Fruit fly (Drosophila melanogaster) whole organism, embryonic: Measurements from ENCODE around the gene CG42268.

Source experiments
- Opbp ChIP-seq: fragments of 200-800 bp; sonication (Bioruptor generic); IDR thresholded peaks from 3 replicates; pipeline ENCODE4 v1.3.6; 2022; ENCODE audit warnings: missing biosample characterization, missing genetic modification characterization; ENCODE audit not compliant: partially characterized antibody
- Sry-β ChIP-seq: fragments of 200-800 bp; sonication (Bioruptor generic); optimal IDR thresholded peaks from 2 replicates; lab custom pipeline; 2018; ENCODE audit warnings: missing biosample characterization, mild to moderate bottlenecking, missing genetic modification characterization, moderate library complexity
- hth ChIP-seq: fragments of >200 bp; optimal IDR thresholded peaks from 2 replicates; lab custom pipeline; 2017; ENCODE audit warnings: inconsistent platforms

DNA sequence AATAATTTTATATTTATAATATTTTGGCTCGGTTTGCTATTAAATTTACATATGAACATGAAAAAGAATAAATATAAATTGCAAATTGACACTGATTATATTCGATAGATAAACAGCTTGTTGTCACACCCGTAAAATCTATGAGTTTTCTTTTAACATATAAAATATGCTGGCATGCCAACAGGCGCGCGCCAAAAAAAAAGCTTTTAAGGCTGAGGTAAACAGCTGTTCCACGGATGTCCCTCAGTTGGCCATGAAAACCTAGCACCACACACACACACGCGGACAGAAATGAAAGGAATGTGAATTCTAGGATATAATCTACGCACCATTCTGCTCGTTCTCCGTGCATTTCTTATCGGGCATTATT is 65.3 kb downstream of the CG42268 start:
- TF ChIP-seq Sry-β (no peak), hth (lab: Kevin White, UChicago) (no peak), Opbp (GFP tag; lab: Robert Waterston, UW) (no peak)
